Fruit fly (Drosophila melanogaster) whole organism, pupa: Measurements from ENCODE around the gene rk.

Source experiments
- CG10348 ChIP-seq: fragments of 200-800 bp; sonication (Bioruptor generic); IDR thresholded peaks from 2 replicates; pipeline ENCODE4 v1.3.6; 2022; ENCODE audit warnings: missing biosample characterization, missing genetic modification characterization
- CG12605 ChIP-seq: fragments of 200-800 bp; sonication (Bioruptor generic); IDR thresholded peaks from 2 replicates; pipeline ENCODE4 v1.3.6; 2022; ENCODE audit warnings: missing biosample characterization, missing genetic modification characterization
- CG13204 ChIP-seq: fragments of 200-800 bp; sonication (Bioruptor generic); optimal IDR thresholded peaks from 2 replicates; lab custom pipeline; 2018; ENCODE audit warnings: missing biosample characterization, mild to moderate bottlenecking, missing genetic modification characterization, moderate library complexity
- CG14655 ChIP-seq: fragments of 200-800 bp; sonication (Bioruptor generic); optimal IDR thresholded peaks from 3 replicates; lab custom pipeline; 2017; ENCODE audit warnings: mild to moderate bottlenecking, missing biosample characterization, missing genetic modification reagents, missing genetic modification characterization
- CG15710 ChIP-seq: fragments of 200-800 bp; sonication (Bioruptor generic); optimal IDR thresholded peaks from 2 replicates; lab custom pipeline; 2018; ENCODE audit warnings: missing biosample characterization, mild to moderate bottlenecking, missing genetic modification characterization, moderate library complexity
- CG17806 ChIP-seq: fragments of 200-800 bp; sonication (Bioruptor generic); optimal IDR thresholded peaks from 2 replicates; lab custom pipeline; 2018; ENCODE audit warnings: missing biosample characterization, mild to moderate bottlenecking, missing genetic modification characterization, moderate library complexity
- CG32121 ChIP-seq: fragments of 200-800 bp; sonication (Bioruptor generic); IDR thresholded peaks from 2 replicates; pipeline ENCODE4 v1.3.6; 2022; ENCODE audit warnings: missing biosample characterization, missing genetic modification characterization
- CG34367 ChIP-seq: fragments of 200-800 bp; sonication (Bioruptor generic); optimal IDR thresholded peaks from 2 replicates; lab custom pipeline; 2018; ENCODE audit warnings: missing biosample characterization, mild to moderate bottlenecking, missing genetic modification characterization
- CG4496 ChIP-seq: fragments of 200-800 bp; sonication (Bioruptor generic); IDR thresholded peaks from 3 replicates; pipeline ENCODE4 v1.3.6; 2022; ENCODE audit warnings: missing biosample characterization, missing genetic modification characterization
- CG8159 ChIP-seq: fragments of 200-800 bp; sonication (Bioruptor generic); optimal IDR thresholded peaks from 3 replicates; lab custom pipeline; 2018; ENCODE audit warnings: missing biosample characterization, mild to moderate bottlenecking, missing genetic modification characterization, moderate library complexity
- CG8301 ChIP-seq: fragments of 200-800 bp; sonication (Bioruptor generic); optimal IDR thresholded peaks from 2 replicates; lab custom pipeline; 2018; ENCODE audit warnings: missing biosample characterization, mild to moderate bottlenecking, missing genetic modification characterization
- CG9948 ChIP-seq: fragments of 200-800 bp; sonication (Bioruptor generic); optimal IDR thresholded peaks from 2 replicates; lab custom pipeline; 2018; ENCODE audit warnings: missing biosample characterization, mild to moderate bottlenecking, missing genetic modification characterization, moderate library complexity
- D1 ChIP-seq: fragments of 200-800 bp; sonication (Bioruptor generic); optimal IDR thresholded peaks from 2 replicates; lab custom pipeline; 2018; ENCODE audit warnings: missing biosample characterization, mild to moderate bottlenecking, missing genetic modification characterization, moderate library complexity
- EcR ChIP-seq: fragments of 200-800 bp; sonication (Bioruptor generic); optimal IDR thresholded peaks from 3 replicates; lab custom pipeline; 2019; ENCODE audit warnings: missing biosample characterization, missing genetic modification characterization, mild to moderate bottlenecking, moderate library complexity, missing genetic modification reagents
- Ets98B ChIP-seq: fragments of 200-800 bp; sonication (Bioruptor generic); IDR thresholded peaks from 2 replicates; pipeline ENCODE4 v1.3.6; 2022; ENCODE audit warnings: missing biosample characterization, missing genetic modification characterization
- Pif1A ChIP-seq: fragments of 200-800 bp; sonication (Bioruptor generic); optimal IDR thresholded peaks from 3 replicates; lab custom pipeline; 2016; ENCODE audit warnings: missing biosample characterization, missing genetic modification characterization
- Pif1B ChIP-seq: fragments of 200-800 bp; sonication (Bioruptor generic); optimal IDR thresholded peaks from 3 replicates; lab custom pipeline; 2016; ENCODE audit warnings: missing biosample characterization, missing genetic modification characterization
- Snoo ChIP-seq: fragments of 200-800 bp; sonication (Bioruptor generic); optimal IDR thresholded peaks from 3 replicates; lab custom pipeline; 2017; ENCODE audit warnings: missing biosample characterization, mild to moderate bottlenecking, missing genetic modification characterization, inconsistent platforms
- fd96Ca ChIP-seq: fragments of 200-800 bp; sonication (Bioruptor generic); IDR thresholded peaks from 3 replicates; pipeline ENCODE4 v1.3.6; 2022; ENCODE audit warnings: missing biosample characterization, missing genetic modification characterization
- gl ChIP-seq: fragments of 200-800 bp; sonication (Bioruptor generic); optimal IDR thresholded peaks from 2 replicates; lab custom pipeline; 2018; ENCODE audit warnings: missing biosample characterization, mild to moderate bottlenecking, missing genetic modification characterization
- rn ChIP-seq: fragments of 200-800 bp; sonication (Bioruptor generic); IDR thresholded peaks from 2 replicates; pipeline ENCODE4 v1.3.6; 2022; ENCODE audit warnings: missing biosample characterization, missing genetic modification characterization

rk gene

DNA sequence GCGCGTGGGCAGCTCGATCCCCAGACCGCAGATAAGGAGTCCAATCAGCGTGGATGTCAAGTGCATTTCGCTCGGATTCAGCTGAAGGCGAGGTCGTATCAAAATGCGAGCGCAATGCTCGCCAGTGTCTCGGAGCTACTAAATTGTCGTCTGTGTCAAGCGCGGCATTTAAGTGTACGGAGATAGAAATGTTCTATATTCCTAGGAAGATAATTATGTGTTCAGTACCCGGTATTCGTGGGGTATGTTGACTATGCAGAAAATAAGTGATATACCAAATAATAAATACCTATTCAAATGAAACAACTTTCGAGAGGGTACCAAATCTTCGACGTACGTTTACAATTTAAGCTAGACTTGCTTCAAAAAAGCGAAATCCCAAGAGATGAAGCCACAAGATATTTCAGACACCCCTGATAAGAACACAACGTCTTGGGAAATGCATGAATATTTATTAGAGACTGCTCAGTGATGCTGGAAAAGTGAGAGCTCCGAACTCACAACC lies 33.1 kb downstream of the rk start, which contains the start of gene NimB3:
NimB3 (minus strand) TSS at position 140 of the 505 bp plus-strand sequence.
- TF ChIP-seq CG32121 (GFP tag; lab: Robert Waterston, UW) (no peak), D1 (tag; lab: Kevin White, UChicago) (no peak), CG9948 (tag; lab: Kevin White, UChicago) (no peak), fd96Ca (no peak), CG15710 (tag; lab: Kevin White, UChicago) (no peak), CG34367 (tag; lab: Kevin White, UChicago) (no peak), EcR (GFP tag; lab: Kevin White, UChicago) (no peak), CG8159 (tag; lab: Kevin White, UChicago) (no peak), CG14655 (GFP tag; lab: Kevin White, UChicago) (no peak), CG13204 (no peak), CG4496 (GFP tag; lab: Robert Waterston, UW) (no peak), CG8301 (tag; lab: Kevin White, UChicago) (no peak), CG12605 (GFP tag; lab: Robert Waterston, UW) (no peak), Ets98B (GFP tag; lab: Robert Waterston, UW) (no peak), CG10348 (GFP tag; lab: Robert Waterston, UW) (no peak), gl (tag; lab: Kevin White, UChicago) (no peak)
- TF ChIP-seq, all 21 proteins: peak for 0

DNA sequence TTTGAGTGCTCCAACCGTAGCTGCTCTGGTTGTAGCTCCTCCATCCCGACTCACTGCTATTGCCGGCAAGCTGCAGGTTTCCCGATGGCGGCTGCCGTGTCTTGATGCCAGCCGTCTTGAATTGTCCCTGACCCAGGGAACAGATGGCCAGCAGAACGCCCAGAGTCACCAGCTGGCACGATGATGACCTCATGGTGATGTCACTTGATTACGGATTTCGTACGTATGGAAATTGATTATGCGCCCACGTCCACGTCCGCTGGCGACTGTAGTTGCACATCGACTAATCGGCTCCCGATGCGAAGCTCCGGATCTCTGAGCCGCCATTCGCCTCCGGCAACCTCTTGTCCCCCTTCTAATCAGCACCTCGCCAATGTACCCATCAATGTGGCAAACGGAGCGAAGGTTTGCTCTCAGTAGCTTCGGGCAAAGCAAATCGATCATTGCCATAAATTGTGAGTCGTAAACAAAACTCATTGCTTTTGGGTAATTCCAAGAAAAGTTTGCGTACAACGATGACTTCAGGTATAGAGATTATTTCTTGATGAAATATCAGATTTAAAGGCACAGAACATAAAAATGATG lies 34.2 kb downstream of the rk start, which contains the start of gene NimB2:
NimB2 (minus strand) TSS at position 287 of the 585 bp plus-strand sequence.
- no peak for TF ChIP-seq D1 (tag; lab: Kevin White, UChicago)
- no peak for TF ChIP-seq rn
- no peak for TF ChIP-seq CG4496 (GFP tag; lab: Robert Waterston, UW)
- no peak for TF ChIP-seq Pif1A (GFP tag; lab: Kevin White, UChicago)
- TF ChIP-seq CG12605 (GFP tag; lab: Robert Waterston, UW), result no peak
- TF ChIP-seq CG10348 (GFP tag; lab: Robert Waterston, UW), result no peak
- TF ChIP-seq CG34367 (tag; lab: Kevin White, UChicago), result no peak
- no peak for TF ChIP-seq CG32121 (GFP tag; lab: Robert Waterston, UW)
- TF ChIP-seq CG13204, result no peak
- no peak for TF ChIP-seq CG14655 (GFP tag; lab: Kevin White, UChicago)
- TF ChIP-seq CG9948 (tag; lab: Kevin White, UChicago), result no peak
- no peak for TF ChIP-seq gl (tag; lab: Kevin White, UChicago)
- TF ChIP-seq Pif1B (GFP tag; lab: Kevin White, UChicago), result no peak
- no peak for TF ChIP-seq CG15710 (tag; lab: Kevin White, UChicago)
- TF ChIP-seq fd96Ca, result no peak

DNA sequence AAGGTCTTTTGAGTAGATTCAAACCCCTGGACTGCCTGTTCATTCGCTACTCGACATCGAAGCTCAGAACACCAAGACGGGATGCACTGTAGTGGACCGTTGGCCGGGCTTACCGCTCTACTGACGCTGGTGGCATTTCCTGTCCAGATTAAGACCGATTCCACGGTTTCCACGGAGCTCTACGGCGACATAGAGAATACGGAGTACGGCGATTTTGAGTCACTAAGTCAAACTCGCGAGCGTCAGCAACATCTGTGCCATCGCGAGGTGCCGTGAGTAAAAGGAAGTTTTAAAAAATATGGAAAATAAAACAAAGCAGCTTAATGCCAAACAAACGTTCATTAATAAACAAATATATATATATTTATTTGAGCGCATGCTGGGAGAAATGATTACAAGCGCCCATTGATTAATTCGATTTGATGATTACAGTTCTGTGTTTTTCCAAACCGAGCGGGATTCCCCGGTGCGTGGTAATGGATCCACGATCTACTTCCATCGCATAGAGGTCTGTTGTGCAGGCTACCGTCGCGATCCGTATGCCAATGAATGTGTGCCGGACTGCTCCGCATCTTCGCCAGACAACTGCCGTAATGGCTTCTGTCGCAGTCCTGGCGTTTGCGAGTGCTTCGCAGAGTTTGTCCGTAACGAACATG lies 37.5 kb downstream of the rk start, which contains the start of gene NimB1:
NimB1 (plus strand) TSS at position 41 of the 656 bp plus-strand sequence.
- TF ChIP-seq CG10348 (GFP tag; lab: Robert Waterston, UW), result no peak
- TF ChIP-seq CG34367 (tag; lab: Kevin White, UChicago), result no peak
- TF ChIP-seq CG13204, result no peak
- no peak for TF ChIP-seq Ets98B (GFP tag; lab: Robert Waterston, UW)
- no peak for TF ChIP-seq CG12605 (GFP tag; lab: Robert Waterston, UW)
- no peak for TF ChIP-seq CG14655 (GFP tag; lab: Kevin White, UChicago)
- TF ChIP-seq rn, result no peak
- no peak for TF ChIP-seq fd96Ca
- TF ChIP-seq EcR (GFP tag; lab: Kevin White, UChicago), result no peak

DNA sequence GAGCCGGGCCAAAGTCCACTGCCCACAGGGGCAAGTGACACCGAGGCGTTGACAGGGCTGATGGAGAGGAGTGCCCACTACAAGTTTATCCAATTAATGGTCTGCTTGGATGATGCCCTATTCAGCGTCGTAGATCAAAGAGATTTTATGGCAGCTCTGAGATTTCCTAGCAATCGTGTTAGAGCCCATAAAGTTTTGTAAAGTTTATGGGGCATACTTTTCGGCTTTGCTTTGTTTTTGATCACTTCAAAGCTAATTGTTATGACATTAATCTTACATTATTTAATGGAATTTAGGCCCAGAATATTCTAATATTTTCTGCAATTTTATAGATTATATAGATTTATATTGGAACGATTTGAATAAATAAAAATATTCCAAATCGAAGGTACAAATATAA lies 40.6 kb downstream of the rk start:
- TF ChIP-seq CG14655 (GFP tag; lab: Kevin White, UChicago), result no peak
- TF ChIP-seq CG13204, result no peak
- no peak for TF ChIP-seq Pif1B (GFP tag; lab: Kevin White, UChicago)
- TF ChIP-seq CG12605 (GFP tag; lab: Robert Waterston, UW), result no peak

DNA sequence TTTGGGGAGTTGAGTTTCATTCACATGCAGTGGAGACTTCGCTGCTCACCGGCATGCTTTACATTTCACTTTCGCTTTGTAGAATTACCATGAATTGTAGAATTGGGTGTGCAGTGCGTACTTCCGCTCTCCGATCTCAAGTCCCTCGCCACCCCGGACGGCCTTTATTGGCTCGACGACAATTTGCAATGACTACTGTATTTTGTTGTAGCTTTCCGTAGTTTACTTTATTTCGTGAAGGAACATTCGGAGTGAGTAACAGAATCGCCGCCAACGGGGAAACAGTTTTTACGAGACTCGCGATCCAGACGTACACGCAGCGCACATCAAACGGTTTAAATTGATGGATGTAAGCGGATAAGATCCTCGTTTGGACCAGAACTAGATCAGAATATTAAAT lies 43.8 kb downstream of the rk start, which contains the start of gene NimA:
NimA (plus strand) TSS at position 301 of the 400 bp plus-strand sequence.
- TF ChIP-seq CG8159 (tag; lab: Kevin White, UChicago), result no peak
- TF ChIP-seq CG13204, result no peak
- no peak; the same call in 1 of the 2 replicates for TF ChIP-seq CG32121 (GFP tag; lab: Robert Waterston, UW)
- no peak for TF ChIP-seq fd96Ca
- no peak for TF ChIP-seq CG12605 (GFP tag; lab: Robert Waterston, UW)
- no peak for TF ChIP-seq CG17806 (tag; lab: Kevin White, UChicago)
- no peak for TF ChIP-seq Snoo (tag; lab: Kevin White, UChicago)
- TF ChIP-seq EcR (GFP tag; lab: Kevin White, UChicago), result no peak
- no peak for TF ChIP-seq Pif1A (GFP tag; lab: Kevin White, UChicago)
- TF ChIP-seq CG14655 (GFP tag; lab: Kevin White, UChicago), result no peak
- no peak for TF ChIP-seq CG15710 (tag; lab: Kevin White, UChicago)
- no peak for TF ChIP-seq CG8301 (tag; lab: Kevin White, UChicago)
- TF ChIP-seq CG10348 (GFP tag; lab: Robert Waterston, UW), result no peak
- no peak for TF ChIP-seq gl (tag; lab: Kevin White, UChicago)
- no peak for TF ChIP-seq CG9948 (tag; lab: Kevin White, UChicago)
